Fruit fly (Drosophila melanogaster): ENCODE measurements around the gene rhea.

The rhea gene

DNA sequence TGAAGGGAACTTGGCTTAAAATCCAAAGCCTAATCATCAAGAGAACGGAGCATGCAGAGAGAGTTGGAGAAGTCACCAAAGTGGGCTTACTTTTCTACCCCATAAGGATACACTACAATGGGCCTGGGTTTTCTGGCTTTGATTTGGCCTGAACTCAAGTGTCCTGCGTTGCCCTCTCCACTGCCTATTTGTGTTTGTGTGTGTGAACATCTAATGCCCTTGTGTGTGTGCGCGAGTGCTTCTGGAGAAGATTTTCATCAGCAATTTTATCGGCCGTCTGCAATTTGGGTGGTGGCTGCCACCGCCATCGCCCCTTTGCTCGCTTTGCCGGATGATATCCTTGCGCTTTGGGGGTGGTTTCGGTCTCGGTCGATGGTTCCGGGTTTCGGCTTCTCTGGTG, 15.8 kb downstream of the rhea start:
- TF ChIP-seq CG1620 (GFP tag; optimal IDR thresholded peaks at IDR 0.05), result no peak
- no peak for TF ChIP-seq tj (GFP tag; optimal IDR thresholded peaks at IDR 0.05)
- TF ChIP-seq pad (GFP tag; optimal IDR thresholded peaks at IDR 0.05), result no peak
- no peak for TF ChIP-seq ovo (GFP tag; optimal IDR thresholded peaks at IDR 0.05)
- TF ChIP-seq CG14711 (tag; optimal IDR thresholded peaks at IDR 0.05), result no peak
- TF ChIP-seq CG5204 (GFP tag; optimal IDR thresholded peaks at IDR 0.05), result no peak
- no peak for TF ChIP-seq CG12768 (GFP tag; optimal IDR thresholded peaks at IDR 0.05)
- TF ChIP-seq cnc (optimal IDR thresholded peaks at IDR 0.05), result no peak
- TF ChIP-seq Clk (GFP tag; optimal IDR thresholded peaks at IDR 0.05), result no peak
- no peak for TF ChIP-seq bab1 (GFP tag; optimal IDR thresholded peaks at IDR 0.05)
- no peak for TF ChIP-seq Hr96 (GFP tag; optimal IDR thresholded peaks at IDR 0.05)
- no peak for TF ChIP-seq CG7045 (GFP tag; optimal IDR thresholded peaks at IDR 0.05)
- no peak for TF ChIP-seq CG11617 (GFP tag; optimal IDR thresholded peaks at IDR 0.05)
- TF ChIP-seq CG33017 (tag; optimal IDR thresholded peaks at IDR 0.05), result no peak
- TF ChIP-seq Crg-1 (GFP tag; optimal IDR thresholded peaks at IDR 0.05), result no peak

DNA sequence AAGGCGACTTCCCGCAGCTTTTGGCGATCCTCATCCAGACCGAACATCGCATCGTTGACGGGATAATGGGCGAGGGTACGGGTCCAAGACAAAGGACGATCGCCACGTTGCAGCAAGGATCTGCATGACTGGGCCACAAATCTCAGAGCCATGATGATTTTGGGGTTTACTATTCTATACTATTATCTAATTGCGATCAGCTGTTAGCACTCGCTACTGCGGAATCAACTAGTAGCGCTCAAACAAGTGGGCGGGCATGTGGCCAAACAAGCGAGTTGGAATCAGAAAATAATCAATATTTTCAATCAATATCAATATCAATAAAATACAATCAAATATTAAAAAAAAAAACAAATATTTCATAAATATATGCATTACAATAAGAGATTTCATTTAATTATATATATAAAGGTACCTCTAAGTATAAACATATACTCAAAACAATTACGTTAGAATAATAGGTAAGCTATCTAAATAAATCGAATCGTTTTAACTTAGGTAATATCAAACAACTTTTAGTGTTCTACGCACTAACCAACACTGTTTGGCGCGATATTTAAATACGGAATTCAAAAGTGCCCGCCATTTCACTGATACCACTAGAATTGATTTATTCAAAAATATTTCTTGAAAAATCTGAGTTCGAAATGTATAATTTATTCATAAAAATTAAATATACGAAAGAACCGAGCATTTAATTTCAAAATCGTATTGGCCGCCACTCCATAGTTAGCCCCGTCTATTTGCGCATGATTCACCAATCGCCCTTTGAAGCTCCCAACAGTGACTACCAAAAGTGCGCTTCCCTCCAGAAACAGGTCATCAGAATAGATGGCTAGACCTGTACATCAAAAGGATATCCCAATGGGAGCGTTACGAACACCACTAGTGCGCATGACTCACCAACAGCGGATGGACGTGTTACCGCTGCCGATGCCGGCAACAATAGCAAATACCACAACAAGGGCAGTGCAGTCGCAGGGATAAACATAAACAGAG, 31.3 kb downstream of the rhea start, which contains the start of the genes CG6638 and CG43078:
Gene CG6638, minus strand, starts transcription at position 235 of the 999 bp plus-strand sequence.
Gene CG43078, plus strand, starts transcription at position 965 of the 999 bp plus-strand sequence.
- no peak for TF ChIP-seq CG1620 (GFP tag; optimal IDR thresholded peaks at IDR 0.05)
- peak; percentile 20 for TF ChIP-seq CG7045 (GFP tag; optimal IDR thresholded peaks at IDR 0.05)
- no peak for TF ChIP-seq pad (GFP tag; optimal IDR thresholded peaks at IDR 0.05)
- TF ChIP-seq CG7101 (tag; optimal IDR thresholded peaks at IDR 0.05), result peak; percentile 26
- peak; percentile 85 for TF ChIP-seq Mnt (GFP tag; optimal IDR thresholded peaks at IDR 0.05)
- TF ChIP-seq CG33017 (tag; optimal IDR thresholded peaks at IDR 0.05), result no peak
- TF ChIP-seq kay (GFP tag; ENCODE audit: borderline replicate concordance), result peak; percentile 70
- TF ChIP-seq cnc (optimal IDR thresholded peaks at IDR 0.05), result no peak
- TF ChIP-seq CG11617 (GFP tag; optimal IDR thresholded peaks at IDR 0.05), result peak; percentile 57
- TF ChIP-seq Crg-1 (GFP tag; optimal IDR thresholded peaks at IDR 0.05), result no peak
- TF ChIP-seq CG12768 (GFP tag; optimal IDR thresholded peaks at IDR 0.05), result peak; percentile 29
- TF ChIP-seq Hr96 (GFP tag; optimal IDR thresholded peaks at IDR 0.05), result no peak
- no peak for TF ChIP-seq ovo (GFP tag; optimal IDR thresholded peaks at IDR 0.05)
- no peak for TF ChIP-seq Clk (GFP tag; optimal IDR thresholded peaks at IDR 0.05)
- TF ChIP-seq toe (GFP tag; optimal IDR thresholded peaks at IDR 0.05), result no peak
- no peak for TF ChIP-seq tj (GFP tag; optimal IDR thresholded peaks at IDR 0.05)
- TF ChIP-seq CG5204 (GFP tag; optimal IDR thresholded peaks at IDR 0.05), result no peak
- TF ChIP-seq bab1 (GFP tag; optimal IDR thresholded peaks at IDR 0.05), result no peak
- peak; percentile 37 for TF ChIP-seq CG14711 (tag; optimal IDR thresholded peaks at IDR 0.05)
- TF ChIP-seq cic (GFP tag; optimal IDR thresholded peaks at IDR 0.05), result peak; percentile 1

DNA sequence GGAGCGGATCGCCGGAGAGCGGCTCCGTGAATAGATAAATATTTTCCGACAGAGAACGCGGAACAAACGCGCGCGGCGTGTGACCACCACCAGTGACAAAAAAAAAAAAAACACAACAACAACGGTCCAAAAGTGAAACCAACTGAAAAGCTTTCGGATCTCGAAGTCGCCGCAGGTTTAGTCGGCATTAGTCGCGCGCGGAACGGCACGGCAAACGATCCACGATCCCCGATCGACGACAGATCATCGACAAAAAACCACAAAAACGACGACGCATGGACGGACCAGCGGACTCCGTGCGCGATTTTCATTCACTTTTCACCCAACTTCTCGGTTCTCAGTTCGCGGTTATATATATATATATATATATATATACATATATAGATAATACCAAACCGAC, 33.7 kb downstream of the rhea start:
- TF ChIP-seq ovo (GFP tag; optimal IDR thresholded peaks at IDR 0.05) (no peak), CG11617 (GFP tag; optimal IDR thresholded peaks at IDR 0.05) (no peak), cic (GFP tag; optimal IDR thresholded peaks at IDR 0.05) (no peak), CG14711 (tag; optimal IDR thresholded peaks at IDR 0.05) (no peak), CG1620 (GFP tag; optimal IDR thresholded peaks at IDR 0.05) (no peak), CG7101 (tag; optimal IDR thresholded peaks at IDR 0.05) (no peak), Clk (GFP tag; optimal IDR thresholded peaks at IDR 0.05) (no peak), Mnt (GFP tag; optimal IDR thresholded peaks at IDR 0.05) (peak; percentile 22), CG12768 (GFP tag; optimal IDR thresholded peaks at IDR 0.05) (peak; percentile 10), Crg-1 (GFP tag; optimal IDR thresholded peaks at IDR 0.05) (no peak), tj (GFP tag; optimal IDR thresholded peaks at IDR 0.05) (no peak), pad (GFP tag; optimal IDR thresholded peaks at IDR 0.05) (no peak), cnc (optimal IDR thresholded peaks at IDR 0.05) (no peak), CG5204 (GFP tag; optimal IDR thresholded peaks at IDR 0.05) (no peak), CG7045 (GFP tag; optimal IDR thresholded peaks at IDR 0.05) (no peak), CG33017 (tag; optimal IDR thresholded peaks at IDR 0.05) (peak; percentile 13), Hr96 (GFP tag; optimal IDR thresholded peaks at IDR 0.05) (peak; percentile 15)

DNA sequence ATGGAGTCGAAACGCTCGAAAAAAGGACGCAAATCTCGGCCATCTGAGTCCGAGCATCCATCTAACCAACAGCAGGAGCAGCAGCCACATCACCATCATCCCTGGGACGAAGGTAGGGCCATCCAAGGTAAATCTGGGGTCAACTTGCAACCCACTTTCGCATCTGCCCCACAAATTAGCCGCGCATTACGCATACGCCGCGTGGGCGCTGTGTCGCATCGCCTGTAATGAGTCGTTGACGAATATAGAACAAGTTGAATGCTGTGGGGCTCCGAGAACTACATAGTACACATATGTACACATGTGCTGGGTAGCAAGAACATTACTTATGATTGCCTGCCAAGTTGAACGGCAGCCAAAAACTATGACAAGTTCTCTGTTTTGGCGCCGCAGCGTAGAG, 34.7 kb downstream of the rhea start:
- TF ChIP-seq pad (GFP tag; optimal IDR thresholded peaks at IDR 0.05) (no peak), cnc (optimal IDR thresholded peaks at IDR 0.05) (no peak), Mnt (GFP tag; optimal IDR thresholded peaks at IDR 0.05) (no peak), CG33017 (tag; optimal IDR thresholded peaks at IDR 0.05) (no peak), toe (GFP tag; optimal IDR thresholded peaks at IDR 0.05) (no peak), CG1620 (GFP tag; optimal IDR thresholded peaks at IDR 0.05) (no peak), CG7045 (GFP tag; optimal IDR thresholded peaks at IDR 0.05) (no peak), CG12768 (GFP tag; optimal IDR thresholded peaks at IDR 0.05) (no peak), kay (GFP tag; ENCODE audit: borderline replicate concordance) (no peak), tj (GFP tag; optimal IDR thresholded peaks at IDR 0.05) (no peak), Hr96 (GFP tag; optimal IDR thresholded peaks at IDR 0.05) (no peak), Crg-1 (GFP tag; optimal IDR thresholded peaks at IDR 0.05) (no peak), CG7101 (tag; optimal IDR thresholded peaks at IDR 0.05) (no peak), cic (GFP tag; optimal IDR thresholded peaks at IDR 0.05) (no peak), CG14711 (tag; optimal IDR thresholded peaks at IDR 0.05) (no peak), CG11617 (GFP tag; optimal IDR thresholded peaks at IDR 0.05) (no peak), bab1 (GFP tag; optimal IDR thresholded peaks at IDR 0.05) (no peak), Clk (GFP tag; optimal IDR thresholded peaks at IDR 0.05) (no peak), CG5204 (GFP tag; optimal IDR thresholded peaks at IDR 0.05) (no peak)

DNA sequence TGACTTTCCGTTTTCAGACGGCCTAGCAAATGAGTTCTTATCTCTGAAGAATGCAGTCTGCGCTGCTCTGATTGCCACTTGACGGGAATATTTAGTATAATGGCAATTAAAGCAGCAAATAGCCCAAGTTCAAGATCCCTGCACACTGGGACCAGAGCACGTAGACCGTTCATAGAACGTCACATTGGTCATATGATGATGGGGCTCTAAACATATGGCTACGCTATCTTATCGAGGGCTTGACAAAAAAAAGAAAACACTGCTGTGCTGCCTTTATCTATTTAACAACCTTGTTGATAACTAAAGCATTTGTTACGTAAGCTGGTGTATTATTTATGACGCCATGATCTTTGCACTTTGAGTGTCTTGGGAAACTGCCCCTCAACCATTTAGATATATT, 36.0 kb downstream of the rhea start:
- peak; percentile 30 for TF ChIP-seq CG11617 (GFP tag; optimal IDR thresholded peaks at IDR 0.05)
- TF ChIP-seq CG14711 (tag; optimal IDR thresholded peaks at IDR 0.05), result no peak
- peak; percentile 39 for TF ChIP-seq Hr96 (GFP tag; optimal IDR thresholded peaks at IDR 0.05)
- TF ChIP-seq Mnt (GFP tag; optimal IDR thresholded peaks at IDR 0.05), result no peak
- peak; percentile 51 for TF ChIP-seq CG33017 (tag; optimal IDR thresholded peaks at IDR 0.05)
- TF ChIP-seq toe (GFP tag; optimal IDR thresholded peaks at IDR 0.05), result no peak
- no peak for TF ChIP-seq Clk (GFP tag; optimal IDR thresholded peaks at IDR 0.05)
- no peak for TF ChIP-seq Crg-1 (GFP tag; optimal IDR thresholded peaks at IDR 0.05)
- peak; percentile 74 for TF ChIP-seq cic (GFP tag; optimal IDR thresholded peaks at IDR 0.05)
- TF ChIP-seq ovo (GFP tag; optimal IDR thresholded peaks at IDR 0.05), result no peak
- TF ChIP-seq pad (GFP tag; optimal IDR thresholded peaks at IDR 0.05), result no peak
- TF ChIP-seq CG12768 (GFP tag; optimal IDR thresholded peaks at IDR 0.05), result no peak
- peak; percentile 47 for TF ChIP-seq CG5204 (GFP tag; optimal IDR thresholded peaks at IDR 0.05)
- TF ChIP-seq CG1620 (GFP tag; optimal IDR thresholded peaks at IDR 0.05), result no peak
- no peak for TF ChIP-seq bab1 (GFP tag; optimal IDR thresholded peaks at IDR 0.05)
- peak; percentile 20 for TF ChIP-seq CG7045 (GFP tag; optimal IDR thresholded peaks at IDR 0.05)
- TF ChIP-seq CG7101 (tag; optimal IDR thresholded peaks at IDR 0.05), result no peak
- no peak for TF ChIP-seq cnc (optimal IDR thresholded peaks at IDR 0.05)
- peak; percentile 88 for TF ChIP-seq kay (GFP tag; ENCODE audit: borderline replicate concordance)
- TF ChIP-seq tj (GFP tag; optimal IDR thresholded peaks at IDR 0.05), result no peak
